Worm (Caenorhabditis elegans) whole organism, L4 larva: ENCODE measurements around the gene R144.10.
"Not testable (repeated sequence)": the region's sequence is repeated elsewhere in the genome, so short reads cannot be mapped to it uniquely, and the experiment has no call there.

Experiments used
- D1046.2 ChIP-seq: fragments of 200-800 bp; sonication (Bioruptor generic); IDR thresholded peaks from 2 replicates; pipeline ENCODE4 v1.3.6; 2022; ENCODE audit warnings: missing genetic modification characterization, missing compliant biosample characterization
- F10B5.3 ChIP-seq: sonication (generic microtip); optimal IDR thresholded peaks from 2 replicates; lab custom pipeline; 2016; ENCODE audit warnings: mild to moderate bottlenecking, missing genetic modification characterization, missing compliant biosample characterization
- F26F4.8 ChIP-seq: fragments of 200-800 bp; sonication (Bioruptor generic); conservative IDR thresholded peaks from 2 replicates; pipeline ENCODE4 v1.3.6; 2022; ENCODE audit warnings: missing genetic modification characterization, missing compliant biosample characterization
- F44E2.7 ChIP-seq: fragments of 200-800 bp; sonication (Bioruptor generic); IDR thresholded peaks from 2 replicates; pipeline ENCODE4 v2.1.2; 2022; ENCODE audit warnings: missing genetic modification characterization, missing compliant biosample characterization
- F49E8.2 ChIP-seq: sonication (generic microtip); optimal IDR thresholded peaks from 2 replicates; lab custom pipeline; 2016; ENCODE audit warnings: missing compliant biosample characterization, mild to moderate bottlenecking, missing genetic modification characterization, borderline replicate concordance
- T26A8.4 ChIP-seq: fragments of 200-800 bp; sonication (Bioruptor generic); IDR thresholded peaks from 2 replicates; pipeline ENCODE4 v1.3.6; 2022; ENCODE audit warnings: missing genetic modification characterization, missing compliant biosample characterization
- Y5F2A.4 ChIP-seq: fragments of 200-800 bp; sonication (Bioruptor generic); optimal IDR thresholded peaks from 2 replicates; lab custom pipeline; 2018; ENCODE audit warnings: mild to moderate bottlenecking, missing genetic modification characterization, missing compliant biosample characterization
- aha-1 ChIP-seq: fragments of 150-350 bp; peaks from one replicate; lab custom pipeline; 2014; ENCODE audit warnings: missing biosample characterization, missing genetic modification characterization
- arid-1 ChIP-seq: fragments of 200-800 bp; sonication (Bioruptor generic); conservative IDR thresholded peaks from 2 replicates; pipeline ENCODE4 v1.3.6; 2022; ENCODE audit warnings: missing genetic modification reagents, missing genetic modification characterization, missing compliant biosample characterization
- ceh-44 ChIP-seq: fragments of 200-800 bp; sonication (Bioruptor generic); IDR thresholded peaks from 2 replicates; pipeline ENCODE4 v1.3.6; 2022; ENCODE audit warnings: missing genetic modification reagents, missing genetic modification characterization, missing compliant biosample characterization
- ces-1 ChIP-seq: fragments of 150-350 bp; sonication (generic microtip); optimal IDR thresholded peaks from 4 replicates; lab custom pipeline; 2014; ENCODE audit warnings: missing biosample characterization, missing genetic modification reagents, missing genetic modification characterization
- daf-16 ChIP-seq, 3 experiments: sonication (generic microtip); optimal IDR thresholded peaks; 2 replicates each; lab custom pipeline; 2016 to 2017; ENCODE audit warnings: missing genetic modification characterization in 3 of 3, missing genetic modification reagents in 3 of 3, mild to moderate bottlenecking in 2 of 3, missing compliant biosample characterization in 2 of 3, missing biosample characterization in 1 of 3, moderate library complexity in 1 of 3
- daf-8 ChIP-seq: fragments of 200-800 bp; sonication (Bioruptor generic); IDR thresholded peaks from 2 replicates; pipeline ENCODE4 v1.3.6; 2022; ENCODE audit warnings: missing genetic modification characterization, missing compliant biosample characterization
- dpl-1 ChIP-seq: fragments of 150-350 bp; optimal IDR thresholded peaks from 2 replicates; lab custom pipeline; 2014; ENCODE audit warnings: missing biosample characterization, missing genetic modification reagents, missing genetic modification characterization
- egl-43 ChIP-seq: fragments of 200-800 bp; sonication (Bioruptor generic); IDR thresholded peaks from 2 replicates; pipeline ENCODE4 v1.3.6; 2022; ENCODE audit warnings: missing genetic modification reagents, missing genetic modification characterization, missing compliant biosample characterization
- lin-1 ChIP-seq: fragments of 200-800 bp; sonication (Bioruptor generic); IDR thresholded peaks from 2 replicates; pipeline ENCODE4 v1.3.6; 2022; ENCODE audit warnings: missing genetic modification reagents, missing genetic modification characterization, missing compliant biosample characterization
- lin-13 ChIP-seq: fragments of 150-350 bp; optimal IDR thresholded peaks from 2 replicates; lab custom pipeline; 2014; ENCODE audit warnings: missing biosample characterization, missing genetic modification reagents, missing genetic modification characterization
- lin-29 ChIP-seq: fragments of 200-800 bp; sonication (Bioruptor generic); IDR thresholded peaks from 2 replicates; pipeline ENCODE4 v1.3.6; 2022; ENCODE audit warnings: missing genetic modification reagents, missing genetic modification characterization, missing compliant biosample characterization
- lin-38 ChIP-seq: fragments of 200-800 bp; sonication (Bioruptor generic); IDR thresholded peaks from 2 replicates; pipeline ENCODE4 v1.3.6; 2022; ENCODE audit warnings: missing genetic modification reagents, missing genetic modification characterization, missing compliant biosample characterization
- lir-3 ChIP-seq: sonication (generic microtip); optimal IDR thresholded peaks from 2 replicates; lab custom pipeline; 2016; ENCODE audit warnings: mild to moderate bottlenecking, missing genetic modification characterization, missing compliant biosample characterization
- madf-5 ChIP-seq, 2 experiments: fragments of 200-800 bp; sonication (Bioruptor generic); IDR thresholded peaks; 2 replicates each; pipeline ENCODE4 v1.3.6; 2022; ENCODE audit warnings: missing compliant biosample characterization in 2 of 2, missing genetic modification characterization in 2 of 2
- mdl-1 ChIP-seq, 2 experiments: fragments of 150-350 bp in 1 of 2; sonication (generic microtip) in 1 of 2; optimal IDR thresholded peaks; 2 replicates each; lab custom pipeline; 2014 to 2017; ENCODE audit warnings: missing biosample characterization in 2 of 2, missing genetic modification characterization in 2 of 2
- mdt-29 ChIP-seq: fragments of 200-800 bp; sonication (Bioruptor generic); IDR thresholded peaks from 2 replicates; pipeline ENCODE4 v1.3.6; 2022; ENCODE audit warnings: missing genetic modification reagents, missing genetic modification characterization, missing compliant biosample characterization
- mep-1 ChIP-seq: fragments of 150-350 bp; sonication (generic microtip); optimal IDR thresholded peaks from 3 replicates; lab custom pipeline; 2014; ENCODE audit warnings: missing biosample characterization, missing genetic modification characterization
- nhr-102 ChIP-seq: sonication (generic microtip); optimal IDR thresholded peaks from 2 replicates; lab custom pipeline; 2016; ENCODE audit warnings: mild to moderate bottlenecking, missing genetic modification characterization, moderate library complexity, missing compliant biosample characterization
- nhr-111 ChIP-seq: fragments of 200-800 bp; sonication (Bioruptor generic); optimal IDR thresholded peaks from 2 replicates; lab custom pipeline; 2018; ENCODE audit warnings: mild to moderate bottlenecking, missing genetic modification characterization, missing compliant biosample characterization
- nhr-28 ChIP-seq: fragments of 150-350 bp; optimal IDR thresholded peaks from 2 replicates; lab custom pipeline; 2014; ENCODE audit warnings: missing biosample characterization, missing genetic modification characterization
- nhr-41 ChIP-seq: fragments of 200-800 bp; sonication (Bioruptor generic); IDR thresholded peaks from 2 replicates; pipeline ENCODE4 v1.3.6; 2022; ENCODE audit warnings: missing genetic modification reagents, missing genetic modification characterization, missing compliant biosample characterization
- pha-4 ChIP-seq, 2 experiments: fragments of 150-350 bp in 1 of 2; fragments of 200-800 bp in 1 of 2; sonication (Bioruptor generic) in 1 of 2; IDR thresholded peaks in 1 of 2; optimal IDR thresholded peaks in 1 of 2; 2 replicates each; pipeline versions ENCODE4 v1.3.6 to Lab custom; 2014 to 2022; ENCODE audit warnings: missing genetic modification characterization in 2 of 2, missing genetic modification reagents in 2 of 2, missing biosample characterization in 1 of 2, missing compliant biosample characterization in 1 of 2
- set-16 ChIP-seq: fragments of 200-800 bp; sonication (Bioruptor generic); IDR thresholded peaks from 2 replicates; pipeline ENCODE4 v1.3.6; 2022; ENCODE audit warnings: missing genetic modification reagents, missing genetic modification characterization, missing compliant biosample characterization
- unc-62 ChIP-seq, 3 experiments: fragments of 150-350 bp in 1 of 3; sonication (generic microtip); optimal IDR thresholded peaks in 2 of 3; peaks in 1 of 3; 1 replicate in 1 of 3; 2 replicates in 2 of 3; lab custom pipeline; 2014 to 2017; ENCODE audit warnings: missing biosample characterization in 3 of 3, missing genetic modification characterization in 3 of 3, missing genetic modification reagents in 3 of 3, missing genotype in 1 of 3
- vab-7 ChIP-seq: fragments of 200-800 bp; sonication (Bioruptor generic); IDR thresholded peaks from 2 replicates; pipeline ENCODE4 v1.3.6; 2022; ENCODE audit warnings: missing genetic modification reagents, missing genetic modification characterization, missing compliant biosample characterization
- zfp-2 ChIP-seq: sonication (generic microtip); optimal IDR thresholded peaks from 2 replicates; lab custom pipeline; 2016; ENCODE audit warnings: mild to moderate bottlenecking, missing genetic modification characterization, missing compliant biosample characterization
- ztf-7 ChIP-seq: fragments of 150-350 bp; optimal IDR thresholded peaks from 2 replicates; lab custom pipeline; 2014; ENCODE audit warnings: missing biosample characterization, missing genetic modification characterization

R144.10 gene

ce11 chrIII:5031375-5031836 is 29.3 kb upstream of the R144.10 start (continued):
- TF ChIP-seq lin-1 (GFP tag; lab: Robert Waterston, UW) = peak; percentile 71
- TF ChIP-seq F26F4.8 = 0 out of 2 replicates have a peak, but pooled peaks have one; percentile 47
- peak; percentile 72 for TF ChIP-seq vab-7 (GFP tag; lab: Robert Waterston, UW)
- peak; percentile 35 for TF ChIP-seq zfp-2 (tag; lab: Kevin White, UChicago)
- TF ChIP-seq mdt-29 (GFP tag; lab: Robert Waterston, UW) = peak; percentile 80
- peak; percentile 73 for TF ChIP-seq lir-3 (tag; lab: Kevin White, UChicago)
- peak; percentile 70 for TF ChIP-seq F10B5.3
- TF ChIP-seq mep-1 = peak; percentile 85
- peak; percentile 91 for TF ChIP-seq nhr-102 (tag; lab: Kevin White, UChicago)
- peak in 1 of 2 experiments; percentile 70 for TF ChIP-seq mdl-1 (tag; optimal IDR thresholded peaks at IDR 0.05; lab: Kevin White, UChicago)
- TF ChIP-seq madf-5 (GFP tag; IDR thresholded peaks at IDR 0.05; lab: Robert Waterston, UW) = peak; percentile 61 to 78; a peak in 2 of 4 replicates
- peak; percentile 66 for TF ChIP-seq lin-29 (GFP tag; lab: Robert Waterston, UW)
- TF ChIP-seq daf-16 (GFP tag; optimal IDR thresholded peaks at IDR 0.05; lab: Kevin White, UChicago) = peak; percentile 71 to 85
- TF ChIP-seq daf-16 (tag; optimal IDR thresholded peaks at IDR 0.05; lab: Kevin White, UChicago) = peak; percentile 25
- peak; percentile 19; the same call in 1 of the 2 replicates for TF ChIP-seq nhr-41
- TF ChIP-seq nhr-28 (tag; lab: Kevin White, UChicago) = peak; percentile 31
- TF ChIP-seq pha-4 (GFP tag; IDR thresholded peaks at IDR 0.05; lab: Robert Waterston, UW) = peak; percentile 89
- TF ChIP-seq pha-4 (tag; optimal IDR thresholded peaks at IDR 0.05; lab: Kevin White, UChicago) = not testable (repeated sequence)
- TF ChIP-seq F49E8.2 (tag; lab: Kevin White, UChicago) = peak; percentile 23
- peak; percentile 23 for TF ChIP-seq dpl-1 (GFP tag; lab: Kevin White, UChicago)
- TF ChIP-seq set-16 (GFP tag; lab: Robert Waterston, UW) = peak; percentile 88
- TF ChIP-seq lin-13 (GFP tag; lab: Kevin White, UChicago) = peak; percentile 63

ce11 chrIII:5030629-5031028 is 28.5 kb upstream of the R144.10 start, which contains the start of gene klp-6:
Gene klp-6, plus strand, starts transcription at chrIII:5030929.
- TF ChIP-seq D1046.2 (GFP tag; lab: Robert Waterston, UW) = no peak
- TF ChIP-seq Y5F2A.4 (GFP tag; lab: Kevin White, UChicago) = no peak
- no peak for TF ChIP-seq egl-43 (GFP tag; lab: Robert Waterston, UW)
- no peak for TF ChIP-seq ztf-7 (tag; lab: Kevin White, UChicago)
- no peak for TF ChIP-seq nhr-111
- TF ChIP-seq ces-1 = no peak
- no peak for TF ChIP-seq ceh-44 (GFP tag; lab: Robert Waterston, UW)
- TF ChIP-seq arid-1 (GFP tag; lab: Robert Waterston, UW) = no peak

ce11 chrIII:5027219-5027618 is 25.1 kb upstream of the R144.10 start:
- TF ChIP-seq T26A8.4 (GFP tag; lab: Robert Waterston, UW) = peak; percentile 49; the same call in 1 of the 2 replicates
- TF ChIP-seq aha-1 = peak; percentile 78
- no peak for TF ChIP-seq daf-8 (GFP tag; lab: Robert Waterston, UW)
- TF ChIP-seq lin-38 (GFP tag; lab: Robert Waterston, UW) = 0 out of 2 replicates have a peak, but pooled peaks have one; percentile 11

ce11 chrIII:5026366-5026765 is 24.2 kb upstream of the R144.10 start:
- TF ChIP-seq F44E2.7 (GFP tag; lab: Robert Waterston, UW) (no peak), aha-1 (peak; percentile 53), unc-62 (GFP tag; optimal IDR thresholded peaks at IDR 0.05 in 1 of 2; lab: Kevin White, UChicago) (peak in 1 of 2 experiments; percentile 60), unc-62 (tag; optimal IDR thresholded peaks at IDR 0.05; lab: Kevin White, UChicago) (no peak)
